Worm (Caenorhabditis elegans) whole organism, L3 larva: ENCODE measurements around the gene str-134.

Experiments
- R02D3.7 ChIP-seq: fragments of 150-350 bp; optimal IDR thresholded peaks from 2 replicates; lab custom pipeline; 2014; ENCODE audit warnings: missing biosample characterization, missing genetic modification characterization
- aly-2 ChIP-seq: fragments of 150-350 bp; optimal IDR thresholded peaks from 2 replicates; lab custom pipeline; 2014; ENCODE audit warnings: missing biosample characterization, missing genetic modification characterization
- ama-1 ChIP-seq: fragments of 150-350 bp; optimal IDR thresholded peaks from 2 replicates; lab custom pipeline; 2018
- ceh-16 ChIP-seq: sonication (generic microtip); optimal IDR thresholded peaks from 2 replicates; lab custom pipeline; 2017; ENCODE audit warnings: missing biosample characterization, missing genetic modification characterization
- ceh-28 ChIP-seq: fragments of 150-350 bp; optimal IDR thresholded peaks from 2 replicates; lab custom pipeline; 2014; ENCODE audit warnings: missing biosample characterization, missing genetic modification reagents, missing genetic modification characterization
- ceh-82 ChIP-seq: fragments of 150-350 bp; optimal IDR thresholded peaks from 2 replicates; lab custom pipeline; 2014; ENCODE audit warnings: missing biosample characterization, missing genetic modification characterization
- daf-12 ChIP-seq: fragments of 150-350 bp; optimal IDR thresholded peaks from 2 replicates; lab custom pipeline; 2014; ENCODE audit warnings: missing biosample characterization, missing genetic modification reagents, missing genetic modification characterization
- egl-27 ChIP-seq: sonication (generic microtip); optimal IDR thresholded peaks from 4 replicates; lab custom pipeline; 2017; ENCODE audit warnings: missing biosample characterization, missing genetic modification reagents, missing genetic modification characterization
- egl-5 ChIP-seq: fragments of 150-350 bp; optimal IDR thresholded peaks from 2 replicates; lab custom pipeline; 2017; ENCODE audit warnings: missing biosample characterization, missing genetic modification reagents, missing genetic modification characterization, inconsistent platforms
- elt-2 ChIP-seq: sonication (generic microtip); optimal IDR thresholded peaks from 2 replicates; lab custom pipeline; 2016; ENCODE audit warnings: missing genetic modification reagents, mild to moderate bottlenecking, missing genetic modification characterization, missing compliant biosample characterization
- elt-3 ChIP-seq, 3 experiments: fragments of 150-350 bp in 1 of 3; sonication (generic microtip) in 2 of 3; optimal IDR thresholded peaks; 2 replicates in 2 of 3; 4 replicates in 1 of 3; lab custom pipeline; 2014 to 2017; ENCODE audit warnings: missing biosample characterization in 3 of 3, missing genetic modification characterization in 3 of 3
- eor-1 ChIP-seq, 2 experiments: fragments of 150-350 bp; optimal IDR thresholded peaks; 2 replicates each; lab custom pipeline; 2014 to 2018; ENCODE audit warnings: missing biosample characterization in 2 of 2, missing genetic modification characterization in 2 of 2
- fkh-10 ChIP-seq: sonication (generic microtip); optimal IDR thresholded peaks from 2 replicates; lab custom pipeline; 2017; ENCODE audit warnings: missing biosample characterization, missing genetic modification reagents, missing genetic modification characterization
- fos-1 ChIP-seq: fragments of 150-350 bp; optimal IDR thresholded peaks from 2 replicates; lab custom pipeline; 2014; ENCODE audit warnings: missing biosample characterization, missing genetic modification characterization
- hmg-11 ChIP-seq: sonication (generic microtip); optimal IDR thresholded peaks from 2 replicates; lab custom pipeline; 2016; ENCODE audit warnings: missing genetic modification characterization, missing compliant biosample characterization
- jun-1 ChIP-seq: fragments of 150-350 bp; optimal IDR thresholded peaks from 2 replicates; lab custom pipeline; 2014; ENCODE audit warnings: missing biosample characterization, missing genetic modification reagents, missing genetic modification characterization
- lin-15B ChIP-seq: fragments of 150-350 bp; optimal IDR thresholded peaks from 2 replicates; lab custom pipeline; 2014; ENCODE audit warnings: missing biosample characterization, missing genetic modification characterization
- lin-39 ChIP-seq: fragments of 150-350 bp; optimal IDR thresholded peaks from 2 replicates; lab custom pipeline; 2018; ENCODE audit warnings: missing biosample characterization, missing genetic modification reagents, missing genetic modification characterization
- lsy-12 ChIP-seq: sonication (generic microtip); optimal IDR thresholded peaks from 2 replicates; lab custom pipeline; 2016; ENCODE audit warnings: mild to moderate bottlenecking, missing genetic modification characterization, missing compliant biosample characterization
- mdl-1 ChIP-seq: fragments of 150-350 bp; optimal IDR thresholded peaks from 2 replicates; lab custom pipeline; 2014; ENCODE audit warnings: missing biosample characterization, missing genetic modification characterization
- nfya-1 ChIP-seq: sonication (generic microtip); optimal IDR thresholded peaks from 2 replicates; lab custom pipeline; 2017; ENCODE audit warnings: missing genetic modification characterization, mild to moderate bottlenecking, missing compliant biosample characterization, antibody characterized with exemption, moderate library complexity; ENCODE audit not compliant: insufficient read depth
- nhr-11 ChIP-seq: fragments of 150-350 bp; optimal IDR thresholded peaks from 2 replicates; lab custom pipeline; 2014; ENCODE audit warnings: missing biosample characterization, missing genetic modification characterization
- nhr-23 ChIP-seq: fragments of 150-350 bp; optimal IDR thresholded peaks from 2 replicates; lab custom pipeline; 2014; ENCODE audit warnings: missing biosample characterization, missing genetic modification reagents, missing genetic modification characterization
- nhr-25 ChIP-seq: sonication (generic microtip); optimal IDR thresholded peaks from 2 replicates; lab custom pipeline; 2017; ENCODE audit warnings: missing biosample characterization, missing genetic modification characterization
- nhr-28 ChIP-seq: fragments of 150-350 bp; optimal IDR thresholded peaks from 2 replicates; lab custom pipeline; 2014; ENCODE audit warnings: missing biosample characterization, missing genetic modification characterization
- nhr-43 ChIP-seq: sonication (generic microtip); optimal IDR thresholded peaks from 2 replicates; lab custom pipeline; 2016; ENCODE audit warnings: mild to moderate bottlenecking, missing genetic modification characterization, missing compliant biosample characterization; ENCODE audit not compliant: poor library complexity, severe bottlenecking
- nhr-76 ChIP-seq: fragments of 150-350 bp; sonication (generic microtip); optimal IDR thresholded peaks from 5 replicates; lab custom pipeline; 2014; ENCODE audit warnings: missing biosample characterization, missing genetic modification characterization
- nhr-77 ChIP-seq: fragments of 150-350 bp; optimal IDR thresholded peaks from 2 replicates; lab custom pipeline; 2014; ENCODE audit warnings: missing biosample characterization, missing genetic modification characterization
- pha-4 ChIP-seq: fragments of 150-350 bp; optimal IDR thresholded peaks from 2 replicates; lab custom pipeline; 2014; ENCODE audit warnings: missing biosample characterization, missing genetic modification reagents, missing genetic modification characterization
- pqm-1 ChIP-seq: fragments of 150-350 bp; optimal IDR thresholded peaks from 2 replicates; lab custom pipeline; 2017; ENCODE audit warnings: missing biosample characterization, missing genetic modification characterization, inconsistent platforms
- sea-2 ChIP-seq: fragments of 150-350 bp; sonication (generic microtip); optimal IDR thresholded peaks from 4 replicates; lab custom pipeline; 2014; ENCODE audit warnings: missing biosample characterization, missing genetic modification reagents, missing genetic modification characterization
- skn-1 ChIP-seq: fragments of 150-350 bp; optimal IDR thresholded peaks from 2 replicates; lab custom pipeline; 2014; ENCODE audit warnings: missing biosample characterization, missing genetic modification characterization
- snpc-4 ChIP-seq: fragments of 150-350 bp; optimal IDR thresholded peaks from 2 replicates; lab custom pipeline; 2014; ENCODE audit warnings: missing biosample characterization, missing genetic modification characterization
- unc-39 ChIP-seq: sonication (generic microtip); optimal IDR thresholded peaks from 4 replicates; lab custom pipeline; 2017; ENCODE audit warnings: missing biosample characterization, missing genetic modification characterization
- unc-62 ChIP-seq: fragments of 150-350 bp; sonication (generic microtip); optimal IDR thresholded peaks from 4 replicates; lab custom pipeline; 2014; ENCODE audit warnings: missing biosample characterization, missing genetic modification reagents, missing genetic modification characterization
- zag-1 ChIP-seq: fragments of 150-350 bp; optimal IDR thresholded peaks from 2 replicates; lab custom pipeline; 2014; ENCODE audit warnings: missing biosample characterization, missing genetic modification characterization
- ztf-11 ChIP-seq: fragments of 150-350 bp; optimal IDR thresholded peaks from 2 replicates; lab custom pipeline; 2014; ENCODE audit warnings: missing biosample characterization, missing genetic modification characterization

str-134 gene

DNA sequence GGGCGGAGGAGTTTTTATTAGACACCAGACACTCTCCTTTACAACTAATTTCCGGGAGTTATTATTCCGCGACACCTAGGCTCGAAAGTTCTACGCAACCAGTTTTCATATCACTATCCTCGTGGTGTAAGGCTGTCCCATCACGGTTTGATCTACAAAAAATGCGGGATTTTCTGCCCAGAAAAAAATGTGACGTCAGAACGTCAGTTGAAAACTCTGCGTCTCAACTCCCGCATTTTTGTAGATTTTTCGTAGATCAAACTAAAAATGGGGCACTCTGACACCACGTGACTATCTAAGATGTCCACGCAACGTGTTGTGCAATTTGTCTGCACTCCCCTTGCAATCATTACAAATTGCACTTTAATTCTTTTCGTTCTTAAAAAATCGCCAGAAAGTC lies 21.3 kb downstream of the str-134 start, which contains the start of gene str-238:
Gene str-238, plus strand, starts transcription at position 301 of the 400 bp plus-strand sequence.
- no peak for TF ChIP-seq ceh-28
- no peak for TF ChIP-seq nhr-25 (tag; lab: Kevin White, UChicago)
- TF ChIP-seq egl-27 (tag; lab: Kevin White, UChicago), result no peak
- no peak for TF ChIP-seq egl-5
- TF ChIP-seq zag-1, result no peak
- no peak for TF ChIP-seq lsy-12 (tag; lab: Kevin White, UChicago)
- TF ChIP-seq sea-2 (GFP tag; lab: Kevin White, UChicago), result no peak
- TF ChIP-seq lin-15B (tag; lab: Kevin White, UChicago), result no peak

ce11 chrV:772210-772609 lies 28.8 kb downstream of the str-134 start:
- TF ChIP-seq eor-1 (tag; optimal IDR thresholded peaks at IDR 0.05; lab: Kevin White, UChicago) (no peak), nfya-1 (no peak), elt-2 (tag; lab: Kevin White, UChicago) (no peak), lin-15B (tag; lab: Kevin White, UChicago) (no peak), nhr-28 (tag; lab: Kevin White, UChicago) (no peak), egl-27 (tag; lab: Kevin White, UChicago) (no peak)

DNA sequence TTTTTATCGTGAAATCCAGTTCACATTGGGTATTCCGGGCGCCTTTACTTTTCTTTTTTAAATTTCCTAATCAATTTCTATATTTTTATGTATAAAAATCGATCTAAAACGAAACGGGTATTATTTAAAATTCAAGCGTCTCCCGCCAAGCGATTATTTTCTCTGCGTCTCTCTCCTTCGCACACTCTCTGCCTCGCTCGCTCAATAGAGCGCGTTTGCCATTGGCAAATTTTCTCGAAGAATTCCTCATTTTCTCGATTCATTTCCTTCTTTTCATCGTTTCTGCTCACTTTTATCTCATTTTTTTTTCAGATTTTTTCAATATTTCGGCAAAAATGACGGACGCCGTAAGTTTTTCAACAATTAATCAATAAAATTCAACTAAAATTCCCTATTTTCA lies 29.8 kb downstream of the str-134 start, which contains the start of gene sti-1:
Gene sti-1, plus strand, starts transcription at position 263 of the 400 bp plus-strand sequence.
- TF ChIP-seq nfya-1, result peak; percentile 92
- TF ChIP-seq ceh-82, result peak; percentile 20
- TF ChIP-seq snpc-4 (tag; lab: Kevin White, UChicago), result peak; percentile 73
- TF ChIP-seq nhr-28 (tag; lab: Kevin White, UChicago), result peak; percentile 1
- TF ChIP-seq R02D3.7 (tag; lab: Kevin White, UChicago), result peak; percentile 70
- TF ChIP-seq eor-1 (tag; optimal IDR thresholded peaks at IDR 0.05; lab: Kevin White, UChicago), result peak in 1 of 2 experiments; percentile 8
- TF ChIP-seq unc-62 (GFP tag; lab: Kevin White, UChicago), result no peak
- TF ChIP-seq ceh-16 (tag; lab: Kevin White, UChicago), result no peak
- peak; percentile 63 for TF ChIP-seq pqm-1 (tag; lab: Kevin White, UChicago)
- peak; percentile 35 for TF ChIP-seq skn-1 (tag; lab: Kevin White, UChicago)
- peak; percentile 94 for TF ChIP-seq egl-5
- TF ChIP-seq nhr-77 (tag; lab: Kevin White, UChicago), result peak; percentile 76
- peak; percentile 73 for TF ChIP-seq nhr-25 (tag; lab: Kevin White, UChicago)
- peak; percentile 83 for TF ChIP-seq lin-39 (tag; lab: Kevin White, UChicago)
- peak; percentile 45 for TF ChIP-seq lsy-12 (tag; lab: Kevin White, UChicago)
- no peak for TF ChIP-seq fkh-10 (GFP tag; lab: Kevin White, UChicago)
- TF ChIP-seq nhr-43 (tag; lab: Kevin White, UChicago), result peak; percentile 68
- no peak for TF ChIP-seq nhr-11
- peak; percentile 20 for TF ChIP-seq nhr-76 (tag; lab: Kevin White, UChicago)
- TF ChIP-seq elt-3 (tag; optimal IDR thresholded peaks at IDR 0.05; lab: Kevin White, UChicago), result no peak
- peak; percentile 85 for TF ChIP-seq lin-15B (tag; lab: Kevin White, UChicago)
- TF ChIP-seq jun-1, result peak; percentile 65
- peak; percentile 89 for TF ChIP-seq pha-4 (tag; lab: Kevin White, UChicago)
- TF ChIP-seq hmg-11, result peak; percentile 64
- TF ChIP-seq mdl-1, result no peak
- TF ChIP-seq ama-1 (lab: Kevin White, UChicago), result peak; percentile 4
- no peak for TF ChIP-seq sea-2 (GFP tag; lab: Kevin White, UChicago)
- TF ChIP-seq elt-2 (tag; lab: Kevin White, UChicago), result peak; percentile 42
- TF ChIP-seq nhr-23, result peak; percentile 90
- TF ChIP-seq ceh-28, result peak; percentile 72

DNA sequence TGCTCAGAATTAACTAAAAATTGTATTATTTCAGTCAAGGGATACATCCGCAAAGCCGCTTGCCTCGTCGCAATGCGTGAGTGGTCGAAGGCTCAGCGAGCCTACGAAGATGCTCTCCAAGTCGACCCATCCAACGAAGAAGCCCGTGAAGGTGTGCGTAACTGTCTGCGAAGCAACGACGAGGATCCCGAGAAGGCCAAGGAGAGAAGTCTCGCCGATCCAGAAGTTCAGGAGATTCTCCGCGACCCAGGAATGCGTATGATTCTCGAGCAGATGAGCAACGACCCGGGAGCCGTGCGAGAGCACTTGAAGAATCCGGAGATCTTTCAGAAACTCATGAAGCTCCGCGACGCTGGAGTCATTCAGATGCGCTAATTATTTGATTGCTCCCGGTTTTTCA lies 30.9 kb downstream of the str-134 start:
- no peak for TF ChIP-seq nhr-77 (tag; lab: Kevin White, UChicago)
- no peak for TF ChIP-seq hmg-11
- no peak for TF ChIP-seq sea-2 (GFP tag; lab: Kevin White, UChicago)
- TF ChIP-seq elt-3 (tag; optimal IDR thresholded peaks at IDR 0.05; lab: Kevin White, UChicago), result no peak
- no peak for TF ChIP-seq ceh-16 (tag; lab: Kevin White, UChicago)
- TF ChIP-seq egl-5, result no peak
- no peak for TF ChIP-seq elt-2 (tag; lab: Kevin White, UChicago)
- TF ChIP-seq pqm-1 (tag; lab: Kevin White, UChicago), result no peak
- no peak for TF ChIP-seq unc-39
- TF ChIP-seq jun-1, result no peak
- no peak for TF ChIP-seq unc-62 (GFP tag; lab: Kevin White, UChicago)
- no peak for TF ChIP-seq daf-12
- no peak for TF ChIP-seq ceh-28
- no peak for TF ChIP-seq nhr-28 (tag; lab: Kevin White, UChicago)
- TF ChIP-seq aly-2 (tag; lab: Kevin White, UChicago), result no peak
- no peak for TF ChIP-seq fos-1 (tag; lab: Kevin White, UChicago)
- TF ChIP-seq snpc-4 (tag; lab: Kevin White, UChicago), result no peak
- no peak for TF ChIP-seq lin-39 (tag; lab: Kevin White, UChicago)
- no peak for TF ChIP-seq nfya-1
- TF ChIP-seq ztf-11 (tag; lab: Kevin White, UChicago), result no peak
